Fruit fly (Drosophila melanogaster) whole organism, embryonic: ENCODE results near the gene CG2182.

ENCODE experiments used
- B-H2 ChIP-seq: fragments of 200-800 bp; sonication (Bioruptor generic); optimal IDR thresholded peaks from 2 replicates; lab custom pipeline; 2018; ENCODE audit warnings: missing biosample characterization, mild to moderate bottlenecking, missing genetic modification characterization
- Blimp-1 ChIP-seq: fragments of 200-800 bp; sonication (Bioruptor generic); optimal IDR thresholded peaks from 3 replicates; lab custom pipeline; 2018; ENCODE audit warnings: missing biosample characterization, missing genetic modification characterization, mild to moderate bottlenecking, moderate library complexity, missing genetic modification reagents
- BtbVII ChIP-seq: fragments of 200-800 bp; sonication (Bioruptor generic); optimal IDR thresholded peaks from 3 replicates; lab custom pipeline; 2017; ENCODE audit warnings: missing biosample characterization, mild to moderate bottlenecking, missing genetic modification characterization
- CG10209 ChIP-seq: fragments of 200-800 bp; sonication (Bioruptor generic); optimal IDR thresholded peaks from 3 replicates; lab custom pipeline; 2017; ENCODE audit warnings: missing biosample characterization, mild to moderate bottlenecking, missing genetic modification characterization, missing genetic modification reagents
- CG11085 ChIP-seq: fragments of 200-800 bp; sonication (Bioruptor generic); IDR thresholded peaks from 2 replicates; pipeline ENCODE4 v1.3.6; 2022; ENCODE audit warnings: missing biosample characterization, missing genetic modification characterization
- CG11560 ChIP-seq: fragments of 200-800 bp; sonication (Bioruptor generic); IDR thresholded peaks from 3 replicates; pipeline ENCODE4 v1.3.6; 2022; ENCODE audit warnings: missing biosample characterization, missing genetic modification characterization
- CG11723 ChIP-seq: fragments of 200-800 bp; sonication (Bioruptor generic); optimal IDR thresholded peaks from 2 replicates; lab custom pipeline; 2017; ENCODE audit warnings: missing biosample characterization, mild to moderate bottlenecking, missing genetic modification characterization
- CG12155 ChIP-seq: fragments of 200-800 bp; sonication (Bioruptor generic); optimal IDR thresholded peaks from 3 replicates; lab custom pipeline; 2016; ENCODE audit warnings: missing biosample characterization, missing genetic modification characterization
- CG12236 ChIP-seq: fragments of 200-800 bp; sonication (Bioruptor generic); optimal IDR thresholded peaks from 2 replicates; lab custom pipeline; 2016; ENCODE audit warnings: missing biosample characterization, missing genetic modification characterization
- CG1233 ChIP-seq: fragments of 200-800 bp; sonication (Bioruptor generic); optimal IDR thresholded peaks from 4 replicates; lab custom pipeline; 2018; ENCODE audit warnings: missing biosample characterization, mild to moderate bottlenecking, missing genetic modification characterization
- CG14710 ChIP-seq: fragments of 200-800 bp; sonication (Bioruptor generic); optimal IDR thresholded peaks from 3 replicates; lab custom pipeline; 2019; ENCODE audit warnings: missing biosample characterization, mild to moderate bottlenecking, missing genetic modification characterization, moderate library complexity
- CG17186 ChIP-seq: fragments of 200-800 bp; sonication (Bioruptor generic); optimal IDR thresholded peaks from 3 replicates; lab custom pipeline; 2017; ENCODE audit warnings: missing biosample characterization, missing genetic modification reagents, missing genetic modification characterization
- CG17612 ChIP-seq: fragments of 200-800 bp; sonication (Bioruptor generic); IDR thresholded peaks from 2 replicates; pipeline ENCODE4 v1.3.6; 2022; ENCODE audit warnings: missing biosample characterization, missing genetic modification characterization
- CG18619 ChIP-seq: fragments of 200-800 bp; sonication (Bioruptor generic); optimal IDR thresholded peaks from 3 replicates; lab custom pipeline; 2017; ENCODE audit warnings: missing biosample characterization, mild to moderate bottlenecking, missing genetic modification characterization
- CG2116 ChIP-seq: fragments of 200-800 bp; sonication (Bioruptor generic); optimal IDR thresholded peaks from 3 replicates; lab custom pipeline; 2018; ENCODE audit warnings: missing biosample characterization, mild to moderate bottlenecking, missing genetic modification characterization
- CG31224 ChIP-seq: fragments of 200-800 bp; sonication (Bioruptor generic); IDR thresholded peaks from 2 replicates; pipeline ENCODE4 v1.3.6; 2022; ENCODE audit warnings: missing biosample characterization, missing genetic modification characterization
- CG32767 ChIP-seq: fragments of 200-800 bp; sonication (Bioruptor generic); IDR thresholded peaks from 2 replicates; pipeline ENCODE4 v1.3.6; 2022; ENCODE audit warnings: missing biosample characterization, missing genetic modification characterization
- CG34224 ChIP-seq: fragments of 200-800 bp; sonication (Bioruptor generic); IDR thresholded peaks from 3 replicates; pipeline ENCODE4 v1.3.6; 2022; ENCODE audit warnings: missing biosample characterization, missing genetic modification characterization; ENCODE audit not compliant: partially characterized antibody
- CG6654 ChIP-seq: fragments of 200-800 bp; sonication (Bioruptor generic); optimal IDR thresholded peaks from 2 replicates; lab custom pipeline; 2017; ENCODE audit warnings: missing biosample characterization, mild to moderate bottlenecking, missing genetic modification characterization
- CG6765 ChIP-seq: fragments of 200-800 bp; sonication (Bioruptor generic); optimal IDR thresholded peaks from 3 replicates; lab custom pipeline; 2017; ENCODE audit warnings: missing biosample characterization, mild to moderate bottlenecking, missing genetic modification characterization
- CG7786 ChIP-seq: fragments of 200-800 bp; sonication (Bioruptor generic); optimal IDR thresholded peaks from 2 replicates; lab custom pipeline; 2016; ENCODE audit warnings: missing biosample characterization, missing genetic modification characterization
- CG7987 ChIP-seq: fragments of 200-800 bp; sonication (Bioruptor generic); optimal IDR thresholded peaks from 2 replicates; lab custom pipeline; 2018; ENCODE audit warnings: missing biosample characterization, mild to moderate bottlenecking, missing genetic modification characterization, moderate library complexity
- CG9817 ChIP-seq: fragments of 200-800 bp; sonication (Bioruptor generic); optimal IDR thresholded peaks from 2 replicates; lab custom pipeline; 2018; ENCODE audit warnings: missing biosample characterization, mild to moderate bottlenecking, missing genetic modification characterization, moderate library complexity
- CG9876 ChIP-seq: fragments of 200-800 bp; sonication (Bioruptor generic); optimal IDR thresholded peaks from 2 replicates; lab custom pipeline; 2016; ENCODE audit warnings: missing biosample characterization, missing genetic modification characterization
- Chrac-16 ChIP-seq: fragments of 200-800 bp; sonication (Bioruptor generic); optimal IDR thresholded peaks from 3 replicates; lab custom pipeline; 2016; ENCODE audit warnings: missing biosample characterization, missing genetic modification characterization
- Dad ChIP-seq: fragments of 200-800 bp; sonication (Bioruptor generic); optimal IDR thresholded peaks from 3 replicates; lab custom pipeline; 2016; ENCODE audit warnings: missing biosample characterization, missing genetic modification characterization
- Dfd ChIP-seq, 2 experiments: fragments of >200 bp; optimal IDR thresholded peaks; 2 replicates each; lab custom pipeline; 2017; ENCODE audit warnings: missing biosample characterization in 2 of 2, missing genetic modification characterization in 2 of 2
- ERR ChIP-seq: fragments of 200-800 bp; sonication (Bioruptor generic); optimal IDR thresholded peaks from 2 replicates; lab custom pipeline; 2016; ENCODE audit warnings: missing biosample characterization, missing genetic modification characterization
- Ets65A ChIP-seq: fragments of 200-800 bp; sonication (Bioruptor generic); peaks from one replicate; lab custom pipeline; 2016; ENCODE audit warnings: missing biosample characterization, missing genetic modification characterization
- HmgD ChIP-seq: fragments of 200-800 bp; sonication (Bioruptor generic); optimal IDR thresholded peaks from 3 replicates; lab custom pipeline; 2016; ENCODE audit warnings: missing biosample characterization, missing genetic modification characterization
- Jarid2 ChIP-seq: fragments of 200-800 bp; sonication (Bioruptor generic); optimal IDR thresholded peaks from 3 replicates; lab custom pipeline; 2017; ENCODE audit warnings: mild to moderate bottlenecking, missing biosample characterization, missing genetic modification reagents, missing genetic modification characterization
- MTF-1 ChIP-seq: fragments of 200-800 bp; sonication (Bioruptor generic); optimal IDR thresholded peaks from 2 replicates; lab custom pipeline; 2018; ENCODE audit warnings: missing biosample characterization, mild to moderate bottlenecking, missing genetic modification characterization, borderline replicate concordance
- Opbp ChIP-seq: fragments of 200-800 bp; sonication (Bioruptor generic); IDR thresholded peaks from 3 replicates; pipeline ENCODE4 v1.3.6; 2022; ENCODE audit warnings: missing biosample characterization, missing genetic modification characterization; ENCODE audit not compliant: partially characterized antibody
- PHDP ChIP-seq: fragments of 200-800 bp; sonication (Bioruptor generic); optimal IDR thresholded peaks from 3 replicates; lab custom pipeline; 2018; ENCODE audit warnings: missing biosample characterization, mild to moderate bottlenecking, missing genetic modification characterization, moderate library complexity
- bcd ChIP-seq: fragments of 200-800 bp; sonication (Bioruptor generic); optimal IDR thresholded peaks from 2 replicates; lab custom pipeline; 2017; ENCODE audit warnings: missing biosample characterization, mild to moderate bottlenecking, missing genetic modification characterization
- chif ChIP-seq, 2 experiments: fragments of 200-800 bp; sonication (Bioruptor generic); optimal IDR thresholded peaks; 3 replicates each; lab custom pipeline; 2016; ENCODE audit warnings: missing biosample characterization in 2 of 2, missing genetic modification characterization in 2 of 2
- chinmo ChIP-seq: fragments of 200-800 bp; sonication (Bioruptor generic); IDR thresholded peaks from 4 replicates; pipeline ENCODE4 v1.3.6; 2022; ENCODE audit warnings: missing biosample characterization, missing genetic modification characterization; ENCODE audit not compliant: partially characterized antibody
- eve ChIP-seq, 2 experiments: fragments of >200 bp; optimal IDR thresholded peaks; 2 replicates each; lab custom pipeline; 2017; ENCODE audit warnings: missing biosample characterization in 2 of 2, missing genetic modification characterization in 2 of 2
- gem ChIP-seq: fragments of 200-800 bp; sonication (Bioruptor generic); optimal IDR thresholded peaks from 2 replicates; lab custom pipeline; 2019; ENCODE audit warnings: missing biosample characterization, mild to moderate bottlenecking, missing genetic modification characterization, moderate library complexity
- inv ChIP-seq: fragments of 200-800 bp; sonication (Bioruptor generic); IDR thresholded peaks from 2 replicates; pipeline ENCODE4 v1.3.6; 2022; ENCODE audit warnings: missing biosample characterization, missing genetic modification characterization; ENCODE audit not compliant: partially characterized antibody
- knrl ChIP-seq: fragments of 200-800 bp; sonication (Bioruptor generic); IDR thresholded peaks from 3 replicates; pipeline ENCODE4 v1.3.6; 2022; ENCODE audit warnings: missing biosample characterization, missing genetic modification characterization; ENCODE audit not compliant: partially characterized antibody
- lov ChIP-seq, 2 experiments: fragments of 200-800 bp in 1 of 2; fragments of >200 bp in 1 of 2; sonication (Bioruptor generic) in 1 of 2; IDR thresholded peaks in 1 of 2; optimal IDR thresholded peaks in 1 of 2; 2 replicates in 1 of 2; 3 replicates in 1 of 2; pipeline versions ENCODE4 v1.3.6 to Lab custom; 2017 to 2022; ENCODE audit warnings: missing biosample characterization in 1 of 2, missing genetic modification characterization in 1 of 2
- oc ChIP-seq: fragments of 200-800 bp; sonication (Bioruptor generic); optimal IDR thresholded peaks from 2 replicates; lab custom pipeline; 2018; ENCODE audit warnings: missing biosample characterization, mild to moderate bottlenecking, missing genetic modification characterization, moderate library complexity
- row ChIP-seq: fragments of 200-800 bp; sonication (Bioruptor generic); IDR thresholded peaks from 3 replicates; pipeline ENCODE4 v1.3.6; 2022; ENCODE audit warnings: missing biosample characterization, missing genetic modification characterization
- so ChIP-seq: fragments of 200-800 bp; sonication (Bioruptor generic); IDR thresholded peaks from 3 replicates; pipeline ENCODE4 v1.3.6; 2022; ENCODE audit warnings: missing biosample characterization, missing genetic modification characterization
- sob ChIP-seq: fragments of 200-800 bp; sonication (Bioruptor generic); IDR thresholded peaks from 2 replicates; pipeline ENCODE4 v1.3.6; 2022; ENCODE audit warnings: missing biosample characterization, missing genetic modification characterization
- sug ChIP-seq: fragments of 200-800 bp; optimal IDR thresholded peaks from 2 replicates; lab custom pipeline; 2019; ENCODE audit warnings: missing biosample characterization, mild to moderate bottlenecking, missing genetic modification characterization, moderate library complexity
- tio ChIP-seq: fragments of 200-800 bp; sonication (Bioruptor generic); optimal IDR thresholded peaks from 2 replicates; lab custom pipeline; 2017; ENCODE audit warnings: missing biosample characterization, missing genetic modification characterization, inconsistent platforms
- twi ChIP-seq: fragments of 200-800 bp; optimal IDR thresholded peaks from 2 replicates; lab custom pipeline; 2019; ENCODE audit warnings: missing biosample characterization, mild to moderate bottlenecking, missing genetic modification characterization, moderate library complexity

CG2182 gene

dm6 chr3R:5622985-5623630, 36.6 kb downstream of the CG2182 start (continued):
- TF ChIP-seq so (GFP tag; lab: Robert Waterston, UW) = no peak
- TF ChIP-seq row = no peak
- no peak for TF ChIP-seq CG17612 (GFP tag; lab: Robert Waterston, UW)
- no peak for TF ChIP-seq chinmo
- TF ChIP-seq CG6654 (GFP tag; lab: Kevin White, UChicago) = no peak
- TF ChIP-seq inv = no peak
- TF ChIP-seq CG12236 = peak; percentile 77
- TF ChIP-seq oc (tag; lab: Kevin White, UChicago) = peak; percentile 76
- peak; percentile 64 to 67 for TF ChIP-seq chif (GFP tag; optimal IDR thresholded peaks at IDR 0.05; lab: Kevin White, UChicago)
- TF ChIP-seq Ets65A (GFP tag; lab: Kevin White, UChicago) = no peak
- TF ChIP-seq CG2116 (GFP tag; lab: Kevin White, UChicago) = peak; percentile 40
- TF ChIP-seq eve (GFP tag; optimal IDR thresholded peaks at IDR 0.05; lab: Kevin White, UChicago) = no peak
- peak; percentile 51 for TF ChIP-seq CG9876
- TF ChIP-seq CG14710 = peak; percentile 79
- no peak for TF ChIP-seq CG32767 (GFP tag; lab: Robert Waterston, UW)
- peak; percentile 90 for TF ChIP-seq CG7987 (GFP tag; lab: Kevin White, UChicago)
- TF ChIP-seq tio = peak; percentile 26
- TF ChIP-seq Dad = peak; percentile 63
- TF ChIP-seq CG34224 = no peak
- TF ChIP-seq CG6765 (GFP tag; lab: Kevin White, UChicago) = peak; percentile 71
- peak; percentile 72 for TF ChIP-seq twi (tag; lab: Kevin White, UChicago)
- peak; percentile 92 for TF ChIP-seq CG1233
- TF ChIP-seq CG11723 = peak; percentile 73
- TF ChIP-seq CG7786 (GFP tag; lab: Kevin White, UChicago) = peak; percentile 50
- TF ChIP-seq PHDP (tag; lab: Kevin White, UChicago) = peak; percentile 76
- no peak for TF ChIP-seq Dfd (GFP tag; optimal IDR thresholded peaks at IDR 0.05; lab: Kevin White, UChicago)
- TF ChIP-seq HmgD (GFP tag; lab: Kevin White, UChicago) = peak; percentile 47
- TF ChIP-seq Chrac-16 (GFP tag; lab: Kevin White, UChicago) = peak; percentile 38
- peak; percentile 56 for TF ChIP-seq CG17186 (GFP tag; lab: Kevin White, UChicago)
- TF ChIP-seq B-H2 = peak; percentile 85
- no peak for TF ChIP-seq CG31224 (GFP tag; lab: Robert Waterston, UW)
- peak; percentile 42 for TF ChIP-seq CG9817 (tag; lab: Kevin White, UChicago)
- peak; percentile 28 for TF ChIP-seq Jarid2
- peak; percentile 76 for TF ChIP-seq CG18619
- TF ChIP-seq CG12155 (GFP tag; lab: Kevin White, UChicago) = peak; percentile 36
- no peak for TF ChIP-seq CG11560 (tag; lab: Robert Waterston, UW)
- peak; percentile 57 for TF ChIP-seq sug (tag; lab: Kevin White, UChicago)
- TF ChIP-seq ERR (GFP tag; lab: Kevin White, UChicago) = peak; percentile 68
- TF ChIP-seq lov (optimal IDR thresholded peaks at IDR 0.05; lab: Kevin White, UChicago) = no peak
- TF ChIP-seq lov (GFP tag; IDR thresholded peaks at IDR 0.05; lab: Robert Waterston, UW) = no peak
- TF ChIP-seq gem (tag; lab: Kevin White, UChicago) = peak; percentile 78
- TF ChIP-seq BtbVII (GFP tag; lab: Kevin White, UChicago) = peak; percentile 82
- peak; percentile 70 for TF ChIP-seq Blimp-1 (GFP tag; lab: Kevin White, UChicago)
- TF ChIP-seq sob (GFP tag; lab: Robert Waterston, UW) = no peak
- no peak for TF ChIP-seq knrl (GFP tag; lab: Robert Waterston, UW)
- TF ChIP-seq bcd (GFP tag; lab: Kevin White, UChicago) = peak; percentile 66
- peak; percentile 93 for TF ChIP-seq MTF-1 (GFP tag; lab: Kevin White, UChicago)
- TF ChIP-seq CG10209 (GFP tag; lab: Kevin White, UChicago) = peak; percentile 86
- TF ChIP-seq CG11085 = no peak
- no peak for TF ChIP-seq Opbp (GFP tag; lab: Robert Waterston, UW)
